Worm (Caenorhabditis elegans): ENCODE data around the gene cest-8.

- TF ChIP-seq snpc-4 (tag; optimal IDR thresholded peaks at IDR 0.05) (no peak), blmp-1 (tag; optimal IDR thresholded peaks at IDR 0.05) (no peak), pha-4 (tag; optimal IDR thresholded peaks at IDR 0.05) (no peak), elt-3 (tag; optimal IDR thresholded peaks at IDR 0.05) (no peak), mls-2 (tag; optimal IDR thresholded peaks at IDR 0.05) (no peak), nhr-12 (tag; optimal IDR thresholded peaks at IDR 0.05) (no peak), unc-62 (GFP tag; optimal IDR thresholded peaks at IDR 0.05) (no peak), ztf-11 (tag; optimal IDR thresholded peaks at IDR 0.05) (no peak), flh-1 (GFP tag; optimal IDR thresholded peaks at IDR 0.05) (no peak)
Measured at ce11 chrX:12252189-12252588, 32.7 kb downstream of the cest-8 start.
